Worm (Caenorhabditis elegans) whole organism, L4 larva: ENCODE results near the gene gpa-18.
A peak's percentile ranks its signal among the peaks of the same experiment; 100 is the strongest.

Source experiments
- D1046.2 ChIP-seq: fragments of 200-800 bp; sonication (Bioruptor generic); IDR thresholded peaks from 2 replicates; pipeline ENCODE4 v1.3.6; 2022; ENCODE audit warnings: missing genetic modification characterization, missing compliant biosample characterization
- F26F4.8 ChIP-seq: fragments of 200-800 bp; sonication (Bioruptor generic); conservative IDR thresholded peaks from 2 replicates; pipeline ENCODE4 v1.3.6; 2022; ENCODE audit warnings: missing genetic modification characterization, missing compliant biosample characterization
- F37D6.2 ChIP-seq: sonication (generic microtip); optimal IDR thresholded peaks from 2 replicates; lab custom pipeline; 2016; ENCODE audit warnings: mild to moderate bottlenecking, missing genetic modification characterization, missing compliant biosample characterization
- F49E8.2 ChIP-seq: sonication (generic microtip); optimal IDR thresholded peaks from 2 replicates; lab custom pipeline; 2016; ENCODE audit warnings: missing compliant biosample characterization, mild to moderate bottlenecking, missing genetic modification characterization, borderline replicate concordance
- T26A8.4 ChIP-seq: fragments of 200-800 bp; sonication (Bioruptor generic); IDR thresholded peaks from 2 replicates; pipeline ENCODE4 v1.3.6; 2022; ENCODE audit warnings: missing genetic modification characterization, missing compliant biosample characterization
- Y5F2A.4 ChIP-seq: fragments of 200-800 bp; sonication (Bioruptor generic); optimal IDR thresholded peaks from 2 replicates; lab custom pipeline; 2018; ENCODE audit warnings: mild to moderate bottlenecking, missing genetic modification characterization, missing compliant biosample characterization
- ZK337.2 ChIP-seq: fragments of 200-800 bp; sonication (Bioruptor generic); IDR thresholded peaks from 2 replicates; pipeline ENCODE4 v1.3.6; 2022; ENCODE audit warnings: missing genetic modification reagents, missing genetic modification characterization, missing compliant biosample characterization
- aha-1 ChIP-seq: fragments of 150-350 bp; peaks from one replicate; lab custom pipeline; 2014; ENCODE audit warnings: missing biosample characterization, missing genetic modification characterization
- ama-1 ChIP-seq: fragments of 150-350 bp; optimal IDR thresholded peaks from 2 replicates; lab custom pipeline; 2014; ENCODE audit warnings: inconsistent platforms, mixed read lengths
- arid-1 ChIP-seq: fragments of 200-800 bp; sonication (Bioruptor generic); conservative IDR thresholded peaks from 2 replicates; pipeline ENCODE4 v1.3.6; 2022; ENCODE audit warnings: missing genetic modification reagents, missing genetic modification characterization, missing compliant biosample characterization
- attf-4 ChIP-seq: sonication (generic microtip); optimal IDR thresholded peaks from 3 replicates; lab custom pipeline; 2017; ENCODE audit warnings: missing biosample characterization, missing genetic modification characterization
- ceh-28 ChIP-seq: fragments of 150-350 bp; optimal IDR thresholded peaks from 2 replicates; lab custom pipeline; 2014; ENCODE audit warnings: missing biosample characterization, missing genetic modification reagents, missing genetic modification characterization
- ceh-44 ChIP-seq: fragments of 200-800 bp; sonication (Bioruptor generic); IDR thresholded peaks from 2 replicates; pipeline ENCODE4 v1.3.6; 2022; ENCODE audit warnings: missing genetic modification reagents, missing genetic modification characterization, missing compliant biosample characterization
- cey-2 ChIP-seq: sonication (generic microtip); optimal IDR thresholded peaks from 3 replicates; lab custom pipeline; 2017; ENCODE audit warnings: missing genetic modification characterization, mild to moderate bottlenecking, missing compliant biosample characterization, antibody characterized with exemption, borderline replicate concordance; ENCODE audit not compliant: insufficient read depth
- daf-16 ChIP-seq, 3 experiments: sonication (generic microtip); optimal IDR thresholded peaks; 2 replicates each; lab custom pipeline; 2016 to 2017; ENCODE audit warnings: missing genetic modification characterization in 3 of 3, missing genetic modification reagents in 3 of 3, mild to moderate bottlenecking in 2 of 3, missing compliant biosample characterization in 2 of 3, missing biosample characterization in 1 of 3, moderate library complexity in 1 of 3
- daf-8 ChIP-seq: fragments of 200-800 bp; sonication (Bioruptor generic); IDR thresholded peaks from 2 replicates; pipeline ENCODE4 v1.3.6; 2022; ENCODE audit warnings: missing genetic modification characterization, missing compliant biosample characterization
- dmd-6 ChIP-seq: fragments of 200-800 bp; sonication (Bioruptor generic); IDR thresholded peaks from 2 replicates; pipeline ENCODE4 v1.3.6; 2022; ENCODE audit warnings: missing genetic modification reagents, missing genetic modification characterization, missing compliant biosample characterization
- dpl-1 ChIP-seq: fragments of 150-350 bp; optimal IDR thresholded peaks from 2 replicates; lab custom pipeline; 2014; ENCODE audit warnings: missing biosample characterization, missing genetic modification reagents, missing genetic modification characterization
- gei-8 ChIP-seq: fragments of 200-800 bp; sonication (Bioruptor generic); optimal IDR thresholded peaks from 2 replicates; lab custom pipeline; 2018; ENCODE audit warnings: mild to moderate bottlenecking, missing genetic modification characterization, missing compliant biosample characterization
- hif-1 ChIP-seq, 2 experiments: sonication (generic microtip); optimal IDR thresholded peaks; 2 replicates each; lab custom pipeline; 2016 to 2017; ENCODE audit warnings: missing compliant biosample characterization in 2 of 2, missing genetic modification characterization in 2 of 2, missing genetic modification reagents in 2 of 2, missing genotype in 2 of 2, mild to moderate bottlenecking in 1 of 2
- hmg-1.1 ChIP-seq: fragments of 200-800 bp; sonication (Bioruptor generic); IDR thresholded peaks from 2 replicates; pipeline ENCODE4 v1.3.6; 2022; ENCODE audit warnings: missing genetic modification reagents, missing genetic modification characterization, missing compliant biosample characterization
- jun-1 ChIP-seq: fragments of 150-350 bp; optimal IDR thresholded peaks from 2 replicates; lab custom pipeline; 2014; ENCODE audit warnings: missing biosample characterization, missing genetic modification reagents, missing genetic modification characterization
- lim-7 ChIP-seq: fragments of 200-800 bp; sonication (Bioruptor generic); IDR thresholded peaks from 2 replicates; pipeline ENCODE4 v1.3.6; 2022; ENCODE audit warnings: missing genetic modification characterization, missing compliant biosample characterization
- lin-1 ChIP-seq: fragments of 200-800 bp; sonication (Bioruptor generic); IDR thresholded peaks from 2 replicates; pipeline ENCODE4 v1.3.6; 2022; ENCODE audit warnings: missing genetic modification reagents, missing genetic modification characterization, missing compliant biosample characterization
- lin-38 ChIP-seq: fragments of 200-800 bp; sonication (Bioruptor generic); IDR thresholded peaks from 2 replicates; pipeline ENCODE4 v1.3.6; 2022; ENCODE audit warnings: missing genetic modification reagents, missing genetic modification characterization, missing compliant biosample characterization
- lin-39 ChIP-seq: fragments of 150-350 bp; optimal IDR thresholded peaks from 2 replicates; lab custom pipeline; 2014; ENCODE audit warnings: missing biosample characterization, missing genetic modification reagents, missing genetic modification characterization
- lir-3 ChIP-seq: sonication (generic microtip); optimal IDR thresholded peaks from 2 replicates; lab custom pipeline; 2016; ENCODE audit warnings: mild to moderate bottlenecking, missing genetic modification characterization, missing compliant biosample characterization
- lsy-2 ChIP-seq, 2 experiments: fragments of 150-350 bp in 1 of 2; sonication (generic microtip) in 1 of 2; optimal IDR thresholded peaks; 2 replicates each; lab custom pipeline; 2014 to 2017; ENCODE audit warnings: missing biosample characterization in 2 of 2, missing genetic modification characterization in 2 of 2
- madf-5 ChIP-seq, 2 experiments: fragments of 200-800 bp; sonication (Bioruptor generic); IDR thresholded peaks; 2 replicates each; pipeline ENCODE4 v1.3.6; 2022; ENCODE audit warnings: missing compliant biosample characterization in 2 of 2, missing genetic modification characterization in 2 of 2
- madf-9 ChIP-seq: fragments of 200-800 bp; sonication (Bioruptor generic); conservative IDR thresholded peaks from 2 replicates; pipeline ENCODE4 v1.3.6; 2022; ENCODE audit warnings: missing genetic modification reagents, missing genetic modification characterization, missing compliant biosample characterization
- mdl-1 ChIP-seq, 2 experiments: fragments of 150-350 bp in 1 of 2; sonication (generic microtip) in 1 of 2; optimal IDR thresholded peaks; 2 replicates each; lab custom pipeline; 2014 to 2017; ENCODE audit warnings: missing biosample characterization in 2 of 2, missing genetic modification characterization in 2 of 2
- mdt-29 ChIP-seq: fragments of 200-800 bp; sonication (Bioruptor generic); IDR thresholded peaks from 2 replicates; pipeline ENCODE4 v1.3.6; 2022; ENCODE audit warnings: missing genetic modification reagents, missing genetic modification characterization, missing compliant biosample characterization
- mxl-2 ChIP-seq: fragments of 200-800 bp; sonication (Bioruptor generic); conservative IDR thresholded peaks from 2 replicates; pipeline ENCODE4 v1.3.6; 2022; ENCODE audit warnings: missing genetic modification reagents, missing genetic modification characterization, missing compliant biosample characterization
- mxl-3 ChIP-seq: fragments of 200-800 bp; sonication (Bioruptor generic); optimal IDR thresholded peaks from 2 replicates; lab custom pipeline; 2018; ENCODE audit warnings: mild to moderate bottlenecking, missing genetic modification characterization, missing compliant biosample characterization
- nhr-10 ChIP-seq: fragments of 150-350 bp; optimal IDR thresholded peaks from 2 replicates; lab custom pipeline; 2014; ENCODE audit warnings: missing biosample characterization, missing genetic modification characterization
- nhr-11 ChIP-seq: fragments of 150-350 bp; optimal IDR thresholded peaks from 2 replicates; lab custom pipeline; 2014; ENCODE audit warnings: missing biosample characterization, missing genetic modification characterization
- nhr-237 ChIP-seq: sonication (generic microtip); optimal IDR thresholded peaks from 2 replicates; lab custom pipeline; 2017; ENCODE audit warnings: missing biosample characterization, missing genetic modification characterization
- nhr-28 ChIP-seq: fragments of 150-350 bp; optimal IDR thresholded peaks from 2 replicates; lab custom pipeline; 2014; ENCODE audit warnings: missing biosample characterization, missing genetic modification characterization
- nhr-42 ChIP-seq: fragments of 200-800 bp; sonication (Bioruptor generic); IDR thresholded peaks from 2 replicates; pipeline ENCODE4 v1.3.6; 2022; ENCODE audit warnings: missing genetic modification characterization, missing compliant biosample characterization
- nhr-76 ChIP-seq: fragments of 150-350 bp; optimal IDR thresholded peaks from 2 replicates; lab custom pipeline; 2014; ENCODE audit warnings: missing biosample characterization, missing genetic modification characterization
- nhr-77 ChIP-seq: fragments of 150-350 bp; optimal IDR thresholded peaks from 2 replicates; lab custom pipeline; 2014; ENCODE audit warnings: missing biosample characterization, missing genetic modification characterization
- php-3 ChIP-seq: fragments of 200-800 bp; sonication (Bioruptor generic); IDR thresholded peaks from 2 replicates; pipeline ENCODE4 v1.3.6; 2022; ENCODE audit warnings: missing genetic modification reagents, missing genetic modification characterization, missing compliant biosample characterization
- rbr-2 ChIP-seq: sonication (generic microtip); optimal IDR thresholded peaks from 2 replicates; lab custom pipeline; 2016; ENCODE audit warnings: missing genotype, missing genetic modification characterization, missing compliant biosample characterization
- saeg-2 ChIP-seq: fragments of 200-800 bp; sonication (Bioruptor generic); IDR thresholded peaks from 2 replicates; pipeline ENCODE4 v1.3.6; 2022; ENCODE audit warnings: missing genetic modification reagents, missing genetic modification characterization, missing compliant biosample characterization
- spr-3 ChIP-seq: fragments of 200-800 bp; sonication (Bioruptor generic); optimal IDR thresholded peaks from 2 replicates; lab custom pipeline; 2018; ENCODE audit warnings: mild to moderate bottlenecking, missing genetic modification characterization, missing compliant biosample characterization
- tra-1 ChIP-seq: fragments of 200-800 bp; sonication (Bioruptor generic); IDR thresholded peaks from 2 replicates; pipeline ENCODE4 v1.3.6; 2022; ENCODE audit warnings: missing genetic modification reagents, missing genetic modification characterization, missing compliant biosample characterization
- unc-130 ChIP-seq: sonication (generic microtip); optimal IDR thresholded peaks from 2 replicates; lab custom pipeline; 2016; ENCODE audit warnings: missing genetic modification reagents, missing genetic modification characterization, missing compliant biosample characterization
- unc-62 ChIP-seq, 3 experiments: fragments of 150-350 bp in 1 of 3; sonication (generic microtip); optimal IDR thresholded peaks in 2 of 3; peaks in 1 of 3; 1 replicate in 1 of 3; 2 replicates in 2 of 3; lab custom pipeline; 2014 to 2017; ENCODE audit warnings: missing biosample characterization in 3 of 3, missing genetic modification characterization in 3 of 3, missing genetic modification reagents in 3 of 3, missing genotype in 1 of 3
- vab-7 ChIP-seq: fragments of 200-800 bp; sonication (Bioruptor generic); IDR thresholded peaks from 2 replicates; pipeline ENCODE4 v1.3.6; 2022; ENCODE audit warnings: missing genetic modification reagents, missing genetic modification characterization, missing compliant biosample characterization
- zag-1 ChIP-seq: fragments of 150-350 bp; optimal IDR thresholded peaks from 2 replicates; lab custom pipeline; 2014; ENCODE audit warnings: missing biosample characterization, missing genetic modification characterization
- ztf-11 ChIP-seq: fragments of 150-350 bp; optimal IDR thresholded peaks from 2 replicates; lab custom pipeline; 2014; ENCODE audit warnings: missing biosample characterization, missing genetic modification characterization

gpa-18 gene

ce11 chrIV:5209390-5209789 lies 14.0 kb upstream of the gpa-18 start, which contains the start of the genes Y59E9AL.36 and nbet-1 (continued):
- TF ChIP-seq ceh-28 (tag; lab: Kevin White, UChicago) (no peak), cey-2 (tag; lab: Kevin White, UChicago) (no peak), Y5F2A.4 (no peak), lin-39 (tag; lab: Kevin White, UChicago) (no peak), jun-1 (no peak), daf-16 (GFP tag; optimal IDR thresholded peaks at IDR 0.05; lab: Kevin White, UChicago) (peak in 1 of 2 experiments; percentile 33), daf-16 (tag; optimal IDR thresholded peaks at IDR 0.05; lab: Kevin White, UChicago) (peak; percentile 75), arid-1 (0 out of 2 replicates have a peak, but pooled peaks have one; percentile 19), mdt-29 (GFP tag; lab: Robert Waterston, UW) (no peak), nhr-28 (peak; percentile 59), dpl-1 (GFP tag; lab: Kevin White, UChicago) (peak; percentile 83), F26F4.8 (GFP tag; lab: Robert Waterston, UW) (no peak), tra-1 (no peak), mxl-3 (GFP tag; lab: Kevin White, UChicago) (peak; percentile 77), madf-5 (GFP tag; IDR thresholded peaks at IDR 0.05; lab: Robert Waterston, UW) (no peak), lin-1 (GFP tag; lab: Robert Waterston, UW) (no peak), attf-4 (tag; lab: Kevin White, UChicago) (no peak), unc-130 (GFP tag; lab: Kevin White, UChicago) (no peak), madf-9 (GFP tag; lab: Robert Waterston, UW) (no peak), mdl-1 (tag; optimal IDR thresholded peaks at IDR 0.05; lab: Kevin White, UChicago) (peak in 1 of 2 experiments; percentile 49), vab-7 (GFP tag; lab: Robert Waterston, UW) (no peak), aha-1 (no peak), T26A8.4 (GFP tag; lab: Robert Waterston, UW) (peak; percentile 61; the same call in 1 of the 2 replicates), ztf-11 (no peak), D1046.2 (GFP tag; lab: Robert Waterston, UW) (no peak), lim-7 (GFP tag; lab: Robert Waterston, UW) (no peak), nhr-10 (tag; lab: Kevin White, UChicago) (no peak), nhr-42 (GFP tag; lab: Robert Waterston, UW) (no peak), nhr-11 (tag; lab: Kevin White, UChicago) (peak; percentile 94), ama-1 (lab: Kevin White, UChicago) (peak; percentile 16), nhr-76 (tag; lab: Kevin White, UChicago) (no peak), hmg-1.1 (GFP tag; lab: Robert Waterston, UW) (peak; percentile 66; the same call in 1 of the 2 replicates), ZK337.2 (GFP tag; lab: Robert Waterston, UW) (no peak), lsy-2 (tag; optimal IDR thresholded peaks at IDR 0.05; lab: Kevin White, UChicago) (peak; percentile 25 to 81), dmd-6 (no peak), unc-62 (GFP tag; optimal IDR thresholded peaks at IDR 0.05 in 1 of 2; lab: Kevin White, UChicago) (peak in 1 of 2 experiments; percentile 57), unc-62 (tag; optimal IDR thresholded peaks at IDR 0.05; lab: Kevin White, UChicago) (no peak), nhr-77 (tag; lab: Kevin White, UChicago) (peak; percentile 70), spr-3 (GFP tag; lab: Kevin White, UChicago) (no peak), php-3 (GFP tag; lab: Robert Waterston, UW) (no peak), lir-3 (tag; lab: Kevin White, UChicago) (no peak), ceh-44 (no peak), mxl-2 (GFP tag; lab: Robert Waterston, UW) (no peak), rbr-2 (peak; percentile 69), saeg-2 (GFP tag; lab: Robert Waterston, UW) (no peak), daf-8 (GFP tag; lab: Robert Waterston, UW) (no peak), zag-1 (tag; lab: Kevin White, UChicago) (no peak), gei-8 (no peak), hif-1 (tag; optimal IDR thresholded peaks at IDR 0.05; lab: Kevin White, UChicago) (peak in 1 of 2 experiments; percentile 29), lin-38 (GFP tag; lab: Robert Waterston, UW) (peak; percentile 95), F37D6.2 (tag; lab: Kevin White, UChicago) (no peak), F49E8.2 (tag; lab: Kevin White, UChicago) (no peak), nhr-237 (tag; lab: Kevin White, UChicago) (no peak)
